Worm (Caenorhabditis elegans) whole organism, L2 larva: ENCODE measurements around the gene Y43F8B.20.

ENCODE experiments used
- C34F6.9 ChIP-seq: fragments of 150-350 bp; optimal IDR thresholded peaks from 2 replicates; lab custom pipeline; 2014; ENCODE audit warnings: missing biosample characterization, missing genetic modification characterization
- Y55F3AM.14 ChIP-seq: fragments of 200-800 bp; sonication (Bioruptor generic); optimal IDR thresholded peaks from 2 replicates; lab custom pipeline; 2018; ENCODE audit warnings: mild to moderate bottlenecking, missing genetic modification characterization, missing compliant biosample characterization
- ZK546.5 ChIP-seq: sonication (generic microtip); optimal IDR thresholded peaks from 2 replicates; lab custom pipeline; 2017; ENCODE audit warnings: missing biosample characterization, missing genetic modification characterization
- alr-1 ChIP-seq: fragments of 150-350 bp; optimal IDR thresholded peaks from 2 replicates; lab custom pipeline; 2014; ENCODE audit warnings: missing biosample characterization, missing genetic modification characterization
- ama-1 ChIP-seq: fragments of 150-350 bp; optimal IDR thresholded peaks from 2 replicates; lab custom pipeline; 2018; ENCODE audit warnings: inconsistent platforms
- ceh-82 ChIP-seq: fragments of 150-350 bp; optimal IDR thresholded peaks from 2 replicates; lab custom pipeline; 2014; ENCODE audit warnings: missing biosample characterization, missing genetic modification characterization
- dmd-4 ChIP-seq: sonication (generic microtip); optimal IDR thresholded peaks from 2 replicates; lab custom pipeline; 2017; ENCODE audit warnings: missing biosample characterization, missing genetic modification characterization
- egl-27 ChIP-seq: sonication (generic microtip); optimal IDR thresholded peaks from 3 replicates; lab custom pipeline; 2017; ENCODE audit warnings: missing biosample characterization, missing genetic modification reagents, missing genetic modification characterization
- elt-1 ChIP-seq: fragments of 150-350 bp; optimal IDR thresholded peaks from 2 replicates; lab custom pipeline; 2014; ENCODE audit warnings: missing biosample characterization, missing genetic modification characterization
- elt-3 ChIP-seq: sonication (generic microtip); optimal IDR thresholded peaks from 2 replicates; lab custom pipeline; 2017; ENCODE audit warnings: missing biosample characterization, missing genetic modification characterization
- fos-1 ChIP-seq: fragments of 150-350 bp; optimal IDR thresholded peaks from 2 replicates; lab custom pipeline; 2014; ENCODE audit warnings: missing biosample characterization, missing genetic modification characterization
- lin-13 ChIP-seq: fragments of 150-350 bp; optimal IDR thresholded peaks from 2 replicates; lab custom pipeline; 2014; ENCODE audit warnings: missing biosample characterization, missing genetic modification reagents, missing genetic modification characterization
- lsy-2 ChIP-seq, 2 experiments: fragments of 150-350 bp in 1 of 2; sonication (generic microtip) in 1 of 2; optimal IDR thresholded peaks; 2 replicates each; lab custom pipeline; 2014 to 2017; ENCODE audit warnings: missing biosample characterization in 2 of 2, missing genetic modification characterization in 2 of 2
- mbf-1 ChIP-seq: sonication (generic microtip); optimal IDR thresholded peaks from 2 replicates; lab custom pipeline; 2017; ENCODE audit warnings: missing biosample characterization, missing genetic modification characterization
- mdl-1 ChIP-seq, 2 experiments: fragments of 150-350 bp in 1 of 2; sonication (generic microtip) in 1 of 2; optimal IDR thresholded peaks; 2 replicates each; lab custom pipeline; 2017; ENCODE audit warnings: missing biosample characterization in 2 of 2, missing genetic modification characterization in 2 of 2
- nhr-10 ChIP-seq: sonication (generic microtip); optimal IDR thresholded peaks from 2 replicates; lab custom pipeline; 2017; ENCODE audit warnings: missing biosample characterization, missing genetic modification characterization
- nhr-12 ChIP-seq: fragments of 150-350 bp; optimal IDR thresholded peaks from 2 replicates; lab custom pipeline; 2014; ENCODE audit warnings: missing biosample characterization, missing genetic modification characterization
- nhr-129 ChIP-seq: fragments of 150-350 bp; optimal IDR thresholded peaks from 2 replicates; lab custom pipeline; 2014; ENCODE audit warnings: missing biosample characterization, missing genetic modification characterization
- nhr-21 ChIP-seq: fragments of 150-350 bp; optimal IDR thresholded peaks from 2 replicates; lab custom pipeline; 2014; ENCODE audit warnings: missing biosample characterization, missing genetic modification characterization
- nhr-23 ChIP-seq: fragments of 150-350 bp; optimal IDR thresholded peaks from 2 replicates; lab custom pipeline; 2014; ENCODE audit warnings: missing biosample characterization, missing genetic modification reagents, missing genetic modification characterization
- nhr-237 ChIP-seq: fragments of 150-350 bp; optimal IDR thresholded peaks from 2 replicates; lab custom pipeline; 2014; ENCODE audit warnings: missing biosample characterization, missing genetic modification characterization
- nhr-25 ChIP-seq: fragments of 150-350 bp; sonication (generic microtip); optimal IDR thresholded peaks from 3 replicates; lab custom pipeline; 2014; ENCODE audit warnings: missing biosample characterization, missing genetic modification characterization
- nhr-6 ChIP-seq: fragments of 150-350 bp; optimal IDR thresholded peaks from 2 replicates; lab custom pipeline; 2014; ENCODE audit warnings: missing biosample characterization, missing genetic modification characterization
- peb-1 ChIP-seq: fragments of 150-350 bp; optimal IDR thresholded peaks from 2 replicates; lab custom pipeline; 2014; ENCODE audit warnings: missing biosample characterization, missing genetic modification characterization
- sem-4 ChIP-seq: fragments of 150-350 bp; optimal IDR thresholded peaks from 2 replicates; lab custom pipeline; 2014; ENCODE audit warnings: missing biosample characterization, missing genetic modification reagents, missing genetic modification characterization
- sma-3 ChIP-seq: sonication (generic microtip); optimal IDR thresholded peaks from 2 replicates; lab custom pipeline; 2016; ENCODE audit warnings: missing genetic modification reagents, missing genetic modification characterization, missing compliant biosample characterization
- sma-9 ChIP-seq, 2 experiments: fragments of 150-350 bp in 1 of 2; sonication (generic microtip) in 1 of 2; optimal IDR thresholded peaks; 2 replicates each; lab custom pipeline; 2014 to 2016; ENCODE audit warnings: missing genetic modification characterization in 2 of 2, mild to moderate bottlenecking in 1 of 2, missing biosample characterization in 1 of 2, missing compliant biosample characterization in 1 of 2, missing genetic modification reagents in 1 of 2, moderate library complexity in 1 of 2
- unc-55 ChIP-seq: fragments of 150-350 bp; sonication (generic microtip); optimal IDR thresholded peaks from 3 replicates; lab custom pipeline; 2014; ENCODE audit warnings: missing biosample characterization, missing genetic modification reagents, missing genetic modification characterization
- zag-1 ChIP-seq: fragments of 150-350 bp; optimal IDR thresholded peaks from 2 replicates; lab custom pipeline; 2014; ENCODE audit warnings: missing biosample characterization, missing genetic modification characterization
- ztf-4 ChIP-seq: fragments of 150-350 bp; optimal IDR thresholded peaks from 2 replicates; lab custom pipeline; 2014; ENCODE audit warnings: missing biosample characterization, missing genetic modification characterization

Y43F8B.20 gene

DNA sequence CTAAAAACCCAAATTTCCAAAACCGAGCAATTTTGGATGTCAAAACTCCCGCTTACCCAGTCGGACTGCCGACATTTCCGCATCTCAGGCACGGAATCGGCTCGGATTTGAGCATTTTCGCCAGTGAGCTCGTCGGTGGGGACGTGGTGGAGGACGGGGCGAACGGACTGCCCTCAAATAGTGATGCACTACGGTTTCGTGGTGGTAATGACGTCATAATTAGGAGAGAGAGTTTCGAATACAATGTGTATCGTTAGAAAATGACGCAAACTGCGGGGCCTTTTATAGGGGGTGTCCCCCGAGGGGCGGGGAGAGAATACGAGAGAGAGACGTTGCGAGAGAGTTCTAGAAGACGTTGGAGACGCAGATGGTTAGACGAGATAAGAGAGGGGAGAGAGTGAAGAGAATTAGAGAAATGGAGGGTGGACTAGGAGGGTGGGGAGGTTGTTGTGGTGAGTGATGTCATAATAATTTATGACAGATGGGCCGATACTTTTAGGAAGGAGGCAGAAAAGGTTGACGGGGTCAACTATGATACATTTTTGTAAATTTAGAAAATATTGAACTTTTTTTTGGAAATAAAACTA lies 26.9 kb downstream of the Y43F8B.20 start (continued):
- TF ChIP-seq sem-4 (tag; lab: Kevin White, UChicago) (peak; percentile 91), fos-1 (tag; lab: Kevin White, UChicago) (peak; percentile 79), peb-1 (tag; lab: Kevin White, UChicago) (no peak), alr-1 (tag; lab: Kevin White, UChicago) (no peak), ceh-82 (tag; lab: Kevin White, UChicago) (peak; percentile 14), sma-9 (GFP tag; optimal IDR thresholded peaks at IDR 0.05; lab: Kevin White, UChicago) (peak; percentile 98), sma-9 (tag; optimal IDR thresholded peaks at IDR 0.05; lab: Kevin White, UChicago) (peak; percentile 30), sma-3 (GFP tag; lab: Kevin White, UChicago) (peak; percentile 96), elt-1 (tag; lab: Kevin White, UChicago) (no peak), nhr-10 (tag; lab: Kevin White, UChicago) (peak; percentile 71), mdl-1 (tag; optimal IDR thresholded peaks at IDR 0.05; lab: Kevin White, UChicago) (peak; percentile 75 to 89), dmd-4 (no peak), egl-27 (tag; lab: Kevin White, UChicago) (peak; percentile 93)
- TF ChIP-seq, all 48 proteins: peak for 31

DNA sequence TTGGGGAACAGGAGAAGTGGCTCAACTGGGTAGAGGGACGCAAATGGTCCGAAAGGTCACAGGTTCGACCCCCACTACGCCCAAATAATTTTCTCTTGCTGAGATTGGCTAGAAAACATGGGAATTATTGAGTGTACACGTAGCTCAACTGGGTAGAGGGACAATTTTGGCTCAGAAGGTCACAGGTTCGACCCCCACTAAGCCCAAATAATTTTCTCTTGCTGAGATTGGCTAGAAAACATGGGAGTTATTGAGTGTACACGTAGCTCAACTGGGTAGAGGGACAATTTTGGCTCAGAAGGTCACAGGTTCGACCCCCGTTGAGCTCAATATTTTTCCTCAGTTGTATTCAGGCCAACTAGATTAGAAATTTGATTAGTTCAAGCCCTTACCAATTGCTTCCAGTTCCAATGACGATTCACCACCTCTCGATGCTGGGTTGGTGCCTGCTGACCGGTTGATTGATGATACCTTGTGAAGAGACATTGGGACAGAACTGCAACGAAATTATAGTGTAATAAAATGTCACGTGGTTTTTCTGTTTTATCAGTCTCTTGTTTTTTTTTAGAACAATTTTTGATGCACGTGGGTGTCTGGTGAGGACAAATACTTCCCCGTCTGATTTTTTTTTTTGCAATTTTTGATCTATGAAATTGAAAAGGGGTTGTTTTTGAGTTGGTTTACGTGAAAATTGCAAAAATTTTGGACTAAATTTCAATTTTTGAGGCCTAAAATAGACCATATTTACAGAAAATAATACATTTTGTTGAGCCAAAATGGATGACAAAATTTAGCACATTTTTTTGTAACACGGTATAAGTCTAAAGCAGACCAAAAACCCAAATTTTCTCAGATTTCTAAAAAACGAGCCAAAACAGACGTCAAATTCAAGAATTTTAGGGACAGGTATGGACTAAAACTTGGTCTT lies 28.0 kb downstream of the Y43F8B.20 start:
- no peak for TF ChIP-seq nhr-23 (tag; lab: Kevin White, UChicago)
- peak; percentile 25 for TF ChIP-seq Y55F3AM.14
- TF ChIP-seq lsy-2 (tag; optimal IDR thresholded peaks at IDR 0.05; lab: Kevin White, UChicago): peak in 1 of 2 experiments; percentile 57
- peak; percentile 52 for TF ChIP-seq nhr-25 (tag; lab: Kevin White, UChicago)
- TF ChIP-seq mdl-1 (tag; optimal IDR thresholded peaks at IDR 0.05; lab: Kevin White, UChicago): peak in 1 of 2 experiments; percentile 34
- peak; percentile 26 for TF ChIP-seq nhr-129 (tag; lab: Kevin White, UChicago)
- TF ChIP-seq C34F6.9 (tag; lab: Kevin White, UChicago): peak; percentile 20
- TF ChIP-seq ama-1 (lab: Kevin White, UChicago): no peak
- TF ChIP-seq sma-9 (GFP tag; optimal IDR thresholded peaks at IDR 0.05; lab: Kevin White, UChicago): peak; percentile 85
- TF ChIP-seq sma-9 (tag; optimal IDR thresholded peaks at IDR 0.05; lab: Kevin White, UChicago): no peak
- TF ChIP-seq, all 48 proteins: peak for 7

- TF ChIP-seq lin-13: no peak
- TF ChIP-seq nhr-237 (tag; lab: Kevin White, UChicago): no peak
- no peak for TF ChIP-seq sem-4 (tag; lab: Kevin White, UChicago)
- no peak for TF ChIP-seq nhr-21 (tag; lab: Kevin White, UChicago)
- TF ChIP-seq nhr-10 (tag; lab: Kevin White, UChicago): no peak
- peak; percentile 52 for TF ChIP-seq ama-1 (lab: Kevin White, UChicago)
Measured at ce11 chrV:19520597-19521322, 28.8 kb downstream of the Y43F8B.20 start.

DNA sequence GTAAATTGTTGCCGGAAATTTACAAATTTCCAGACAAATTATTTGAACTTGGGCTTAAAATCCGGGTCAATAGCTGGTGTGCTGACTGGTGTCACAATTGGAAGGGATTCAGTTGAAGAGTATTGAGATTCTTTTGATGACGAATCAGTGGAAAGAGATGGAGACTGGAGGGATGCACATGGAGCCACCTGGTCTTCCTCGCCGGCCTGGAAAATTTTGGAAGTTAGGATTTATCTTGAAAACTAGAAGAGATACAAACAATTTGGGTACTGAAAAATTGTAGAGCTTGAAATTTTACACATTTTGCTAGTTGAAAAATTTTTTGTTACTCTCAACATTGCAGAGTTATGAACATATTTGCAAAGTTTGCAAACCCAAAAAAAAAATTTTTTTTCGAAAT lies 29.5 kb downstream of the Y43F8B.20 start:
- TF ChIP-seq elt-1 (tag; lab: Kevin White, UChicago): no peak
- TF ChIP-seq ZK546.5 (tag; lab: Kevin White, UChicago): no peak
- TF ChIP-seq elt-3: no peak
- TF ChIP-seq ztf-4 (tag; lab: Kevin White, UChicago): peak; percentile 53
- no peak for TF ChIP-seq nhr-6 (tag; lab: Kevin White, UChicago)
- no peak for TF ChIP-seq sem-4 (tag; lab: Kevin White, UChicago)
- TF ChIP-seq zag-1 (tag; lab: Kevin White, UChicago): no peak
- peak; percentile 20 for TF ChIP-seq Y55F3AM.14
- no peak for TF ChIP-seq unc-55 (GFP tag; lab: Kevin White, UChicago)
- no peak for TF ChIP-seq nhr-12 (tag; lab: Kevin White, UChicago)
- TF ChIP-seq lin-13: no peak
- no peak for TF ChIP-seq dmd-4
- TF ChIP-seq ama-1 (lab: Kevin White, UChicago): peak; percentile 76
- TF ChIP-seq mbf-1 (tag; lab: Kevin White, UChicago): no peak
- no peak for TF ChIP-seq nhr-21 (tag; lab: Kevin White, UChicago)
- TF ChIP-seq sma-9 (GFP tag; optimal IDR thresholded peaks at IDR 0.05; lab: Kevin White, UChicago): no peak
- no peak for TF ChIP-seq sma-9 (tag; optimal IDR thresholded peaks at IDR 0.05; lab: Kevin White, UChicago)
